Worm (Caenorhabditis elegans) whole organism, midembryonic: ENCODE data around the gene scl-6.

ENCODE experiments used
- T22C8.4 ChIP-seq: fragments of 200-800 bp; sonication (Bioruptor generic); IDR thresholded peaks from 2 replicates; pipeline ENCODE4 v1.3.6; 2022; ENCODE audit warnings: missing genetic modification characterization, missing compliant biosample characterization
- cog-1 ChIP-seq: sonication (generic microtip); optimal IDR thresholded peaks from 2 replicates; lab custom pipeline; 2016; ENCODE audit warnings: missing genetic modification characterization, missing compliant biosample characterization
- flt-1 ChIP-seq: fragments of 200-800 bp; sonication (Bioruptor generic); IDR thresholded peaks from 2 replicates; pipeline ENCODE4 v1.3.6; 2022; ENCODE audit warnings: missing genetic modification characterization, missing compliant biosample characterization
- klf-2 ChIP-seq: fragments of 200-800 bp; sonication (Bioruptor generic); conservative IDR thresholded peaks from 2 replicates; pipeline ENCODE4 v1.3.6; 2022; ENCODE audit warnings: missing genetic modification reagents, missing genetic modification characterization, missing compliant biosample characterization
- med-1 ChIP-seq: sonication (generic microtip); optimal IDR thresholded peaks from 2 replicates; lab custom pipeline; 2017; ENCODE audit warnings: missing genetic modification characterization, mild to moderate bottlenecking, missing compliant biosample characterization, antibody characterized with exemption, missing genetic modification reagents; ENCODE audit not compliant: insufficient read depth
- ref-1 ChIP-seq: fragments of 200-800 bp; sonication (Bioruptor generic); conservative IDR thresholded peaks from 2 replicates; pipeline ENCODE4 v1.3.6; 2022; ENCODE audit warnings: missing genetic modification reagents, missing genetic modification characterization, missing compliant biosample characterization
- tab-1 ChIP-seq: fragments of 200-800 bp; sonication (Bioruptor generic); IDR thresholded peaks from 2 replicates; pipeline ENCODE4 v1.3.6; 2022; ENCODE audit warnings: missing genetic modification characterization, missing compliant biosample characterization
- ztf-23 ChIP-seq: fragments of 200-800 bp; sonication (Bioruptor generic); IDR thresholded peaks from 2 replicates; pipeline ENCODE4 v1.3.6; 2022; ENCODE audit warnings: missing genetic modification reagents, missing genetic modification characterization, missing compliant biosample characterization
- ztf-29 ChIP-seq: fragments of 200-800 bp; sonication (Bioruptor generic); IDR thresholded peaks from 2 replicates; pipeline ENCODE4 v1.3.6; 2022; ENCODE audit warnings: missing genetic modification reagents, missing genetic modification characterization, missing compliant biosample characterization

ce11 chrIV:13104900-13105299 lies 36.3 kb downstream of the scl-6 start, which contains the start of gene rde-11:
- TF ChIP-seq cog-1 (tag; lab: Kevin White, UChicago) (no peak), flt-1 (GFP tag; lab: Robert Waterston, UW) (no peak), ztf-29 (GFP tag; lab: Robert Waterston, UW) (no peak), klf-2 (GFP tag; lab: Robert Waterston, UW) (no peak), tab-1 (GFP tag; lab: Robert Waterston, UW) (no peak), ztf-23 (GFP tag; lab: Robert Waterston, UW) (no peak), ref-1 (GFP tag; lab: Robert Waterston, UW) (no peak), T22C8.4 (GFP tag; lab: Robert Waterston, UW) (no peak), med-1 (GFP tag; lab: Kevin White, UChicago) (no peak)
